Fruit fly (Drosophila melanogaster) whole organism, adult: Measurements from ENCODE around the gene Hsp23.

Experiments
- CG33017 ChIP-seq: fragments of 200-800 bp; sonication (Bioruptor generic); optimal IDR thresholded peaks from 2 replicates; lab custom pipeline; 2018; ENCODE audit warnings: missing biosample characterization, mild to moderate bottlenecking, missing genetic modification characterization, moderate library complexity
- CG7045 ChIP-seq: fragments of 200-800 bp; sonication (Bioruptor generic); optimal IDR thresholded peaks from 2 replicates; lab custom pipeline; 2017; ENCODE audit warnings: missing biosample characterization, mild to moderate bottlenecking, missing genetic modification characterization
- Clk ChIP-seq: fragments of 200-800 bp; sonication (Bioruptor generic); optimal IDR thresholded peaks from 2 replicates; lab custom pipeline; 2017; ENCODE audit warnings: missing biosample characterization, missing genetic modification characterization
- Hr96 ChIP-seq: fragments of 200-800 bp; sonication (Bioruptor generic); optimal IDR thresholded peaks from 2 replicates; lab custom pipeline; 2016; ENCODE audit warnings: missing biosample characterization, missing genetic modification characterization
- kay ChIP-seq: fragments of 200-800 bp; sonication (Bioruptor generic); peaks from one replicate; lab custom pipeline; 2016; ENCODE audit warnings: missing biosample characterization, missing genetic modification characterization, borderline replicate concordance
- pad ChIP-seq: fragments of 200-800 bp; sonication (Bioruptor generic); optimal IDR thresholded peaks from 3 replicates; lab custom pipeline; 2017; ENCODE audit warnings: missing biosample characterization, missing genetic modification characterization, mild to moderate bottlenecking, moderate library complexity, missing genetic modification reagents
- toe ChIP-seq: fragments of 200-800 bp; sonication (Bioruptor generic); optimal IDR thresholded peaks from 2 replicates; lab custom pipeline; 2016; ENCODE audit warnings: missing biosample characterization, missing genetic modification characterization

DNA sequence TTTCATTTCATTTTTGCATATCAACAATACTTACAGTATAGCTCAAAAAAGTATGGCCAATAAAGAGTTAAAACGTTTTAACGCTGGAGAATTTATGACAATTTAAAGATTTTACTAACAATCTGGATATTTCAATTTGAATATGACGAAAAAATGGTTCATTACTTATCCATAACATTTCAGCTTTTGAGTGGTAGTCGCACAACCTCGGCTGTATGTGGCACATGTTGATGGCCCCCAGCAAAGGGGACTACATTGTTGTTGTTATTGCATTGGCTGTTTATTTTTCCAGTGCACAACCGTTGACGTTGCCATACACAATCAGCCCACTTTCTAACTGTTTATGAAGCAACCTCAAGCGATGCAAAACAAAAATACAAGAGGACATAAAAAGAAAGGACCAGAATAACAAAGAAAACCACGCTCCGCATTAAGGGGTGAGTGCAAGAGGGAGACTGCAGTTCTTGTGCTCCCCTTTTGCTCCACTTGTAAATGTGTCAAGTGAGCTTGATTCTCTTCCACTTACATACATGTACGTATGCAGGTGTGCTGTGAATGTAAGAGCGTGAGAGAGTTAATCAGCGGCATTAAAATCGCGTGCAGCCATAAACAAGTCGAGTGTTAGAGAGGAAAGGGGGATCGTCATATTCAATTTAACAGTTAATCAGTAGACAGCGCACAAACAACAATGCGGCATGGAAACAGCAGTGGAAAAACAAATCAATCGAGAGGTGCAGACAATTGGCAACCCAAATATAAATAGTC is 38.6 kb downstream of the Hsp23 start:
- peak; percentile 92 for TF ChIP-seq pad (GFP tag; lab: Kevin White, UChicago)
- TF ChIP-seq kay (GFP tag; lab: Kevin White, UChicago) = peak; percentile 96
- peak; percentile 80 for TF ChIP-seq Hr96 (GFP tag; lab: Kevin White, UChicago)
- TF ChIP-seq Clk (GFP tag; lab: Kevin White, UChicago) = peak; percentile 61
- peak; percentile 58 for TF ChIP-seq toe (GFP tag; lab: Kevin White, UChicago)
- peak; percentile 96 for TF ChIP-seq CG33017 (tag; lab: Kevin White, UChicago)
- peak; percentile 95 for TF ChIP-seq CG7045
